Worm (Caenorhabditis elegans) whole organism, L1 larva: Measurements from ENCODE around the gene prx-10.

Experiments used
- C34B4.2 ChIP-seq: sonication (generic microtip); optimal IDR thresholded peaks from 2 replicates; lab custom pipeline; 2017; ENCODE audit warnings: mild to moderate bottlenecking, missing genetic modification characterization, missing compliant biosample characterization
- aly-2 ChIP-seq: fragments of 150-350 bp; optimal IDR thresholded peaks from 2 replicates; lab custom pipeline; 2014; ENCODE audit warnings: missing biosample characterization, missing genetic modification characterization
- ceh-63 ChIP-seq: fragments of 200-800 bp; sonication (Bioruptor generic); optimal IDR thresholded peaks from 2 replicates; lab custom pipeline; 2018; ENCODE audit warnings: mild to moderate bottlenecking, missing genetic modification characterization, missing compliant biosample characterization
- ces-1 ChIP-seq: fragments of 150-350 bp; optimal IDR thresholded peaks from 2 replicates; lab custom pipeline; 2014; ENCODE audit warnings: missing biosample characterization, missing genetic modification reagents, missing genetic modification characterization
- dpl-1 ChIP-seq, 3 experiments: fragments of 150-350 bp in 2 of 3; sonication (generic microtip) in 1 of 3; optimal IDR thresholded peaks; 2 replicates each; lab custom pipeline; 2014 to 2017; ENCODE audit warnings: missing biosample characterization in 3 of 3, missing genetic modification characterization in 3 of 3, missing genetic modification reagents in 3 of 3
- dsc-1 ChIP-seq: sonication (generic microtip); optimal IDR thresholded peaks from 2 replicates; lab custom pipeline; 2016; ENCODE audit warnings: mild to moderate bottlenecking, missing genetic modification characterization, missing compliant biosample characterization
- efl-1 ChIP-seq, 4 experiments: fragments of 150-350 bp; optimal IDR thresholded peaks in 3 of 4; peaks in 1 of 4; 1 replicate in 1 of 4; 2 replicates in 3 of 4; lab custom pipeline; 2014; ENCODE audit warnings: missing biosample characterization in 2 of 4, missing genetic modification characterization in 2 of 4, missing genetic modification reagents in 2 of 4
- egl-13 ChIP-seq: sonication (generic microtip); optimal IDR thresholded peaks from 2 replicates; lab custom pipeline; 2016; ENCODE audit warnings: missing genotype, missing genetic modification reagents, missing genetic modification characterization, missing compliant biosample characterization
- elt-2 ChIP-seq: sonication (generic microtip); optimal IDR thresholded peaks from 2 replicates; lab custom pipeline; 2016; ENCODE audit warnings: missing genetic modification characterization, mild to moderate bottlenecking, inconsistent platforms, missing compliant biosample characterization, missing genetic modification reagents
- elt-3 ChIP-seq, 6 experiments: fragments of 150-350 bp in 1 of 6; sonication (generic microtip); optimal IDR thresholded peaks; 2 replicates each; lab custom pipeline; 2017 to 2018; ENCODE audit warnings: missing biosample characterization in 6 of 6, missing genetic modification characterization in 6 of 6, inconsistent platforms in 1 of 6
- ets-5 ChIP-seq: fragments of 200-800 bp; sonication (Bioruptor generic); IDR thresholded peaks from 2 replicates; pipeline ENCODE4 v1.3.6; 2022; ENCODE audit warnings: missing genetic modification characterization, missing compliant biosample characterization
- fos-1 ChIP-seq: fragments of 150-350 bp; optimal IDR thresholded peaks from 2 replicates; lab custom pipeline; 2014; ENCODE audit warnings: missing biosample characterization, missing genetic modification characterization
- hpl-2 ChIP-seq: fragments of 150-350 bp; optimal IDR thresholded peaks from 2 replicates; lab custom pipeline; 2014; ENCODE audit warnings: missing biosample characterization, missing genetic modification reagents, missing genetic modification characterization
- irx-1 ChIP-seq: sonication (generic microtip); optimal IDR thresholded peaks from 2 replicates; lab custom pipeline; 2016; ENCODE audit warnings: missing genetic modification characterization, missing compliant biosample characterization
- lin-13 ChIP-seq: fragments of 150-350 bp; optimal IDR thresholded peaks from 2 replicates; lab custom pipeline; 2014; ENCODE audit warnings: missing biosample characterization, missing genetic modification reagents, missing genetic modification characterization
- lin-14 ChIP-seq: fragments of 200-800 bp; sonication (Bioruptor generic); optimal IDR thresholded peaks from 2 replicates; lab custom pipeline; 2018; ENCODE audit warnings: mild to moderate bottlenecking, missing genetic modification characterization, moderate library complexity, missing compliant biosample characterization
- lin-15B ChIP-seq: fragments of 150-350 bp; sonication (generic microtip); optimal IDR thresholded peaks from 3 replicates; lab custom pipeline; 2014; ENCODE audit warnings: missing biosample characterization, missing genetic modification characterization
- lin-35 ChIP-seq, 2 experiments: fragments of 150-350 bp; optimal IDR thresholded peaks; 2 replicates each; lab custom pipeline; 2014; ENCODE audit warnings: missing biosample characterization in 2 of 2, missing genetic modification characterization in 2 of 2, missing genetic modification reagents in 2 of 2
- lsy-2 ChIP-seq, 2 experiments: fragments of 150-350 bp; optimal IDR thresholded peaks; 2 replicates each; lab custom pipeline; 2014; ENCODE audit warnings: missing biosample characterization in 2 of 2, missing genetic modification characterization in 2 of 2
- mab-9 ChIP-seq: fragments of 200-800 bp; sonication (Bioruptor generic); IDR thresholded peaks from 2 replicates; pipeline ENCODE4 v1.3.6; 2022; ENCODE audit warnings: missing genetic modification reagents, missing genetic modification characterization, missing compliant biosample characterization
- nhr-11 ChIP-seq: fragments of 150-350 bp; optimal IDR thresholded peaks from 2 replicates; lab custom pipeline; 2014; ENCODE audit warnings: missing biosample characterization, missing genetic modification characterization
- nhr-12 ChIP-seq: sonication (generic microtip); optimal IDR thresholded peaks from 2 replicates; lab custom pipeline; 2017; ENCODE audit warnings: missing biosample characterization, missing genetic modification characterization
- nhr-19 ChIP-seq: fragments of 200-800 bp; sonication (Bioruptor generic); conservative IDR thresholded peaks from 2 replicates; pipeline ENCODE4 v1.3.6; 2022; ENCODE audit warnings: missing genetic modification characterization, missing compliant biosample characterization
- nhr-237 ChIP-seq: fragments of 150-350 bp; optimal IDR thresholded peaks from 2 replicates; lab custom pipeline; 2014; ENCODE audit warnings: missing biosample characterization, missing genetic modification characterization
- nhr-28 ChIP-seq: fragments of 150-350 bp; optimal IDR thresholded peaks from 2 replicates; lab custom pipeline; 2014; ENCODE audit warnings: missing biosample characterization, missing genetic modification characterization
- nhr-47 ChIP-seq: sonication (generic microtip); optimal IDR thresholded peaks from 2 replicates; lab custom pipeline; 2016; ENCODE audit warnings: mild to moderate bottlenecking, missing genetic modification characterization, moderate library complexity, missing compliant biosample characterization
- nhr-71 ChIP-seq: sonication (generic microtip); optimal IDR thresholded peaks from 2 replicates; lab custom pipeline; 2016; ENCODE audit warnings: mild to moderate bottlenecking, missing genetic modification characterization, moderate library complexity, missing compliant biosample characterization
- nhr-77 ChIP-seq: fragments of 150-350 bp; optimal IDR thresholded peaks from 2 replicates; lab custom pipeline; 2014; ENCODE audit warnings: missing biosample characterization, missing genetic modification characterization
- nhr-84 ChIP-seq: sonication (generic microtip); optimal IDR thresholded peaks from 2 replicates; lab custom pipeline; 2017; ENCODE audit warnings: missing biosample characterization, missing genetic modification characterization
- pqm-1 ChIP-seq: sonication (generic microtip); optimal IDR thresholded peaks from 3 replicates; lab custom pipeline; 2017; ENCODE audit warnings: missing biosample characterization, missing genetic modification characterization
- sox-4 ChIP-seq: sonication (generic microtip); optimal IDR thresholded peaks from 2 replicates; lab custom pipeline; 2016; ENCODE audit warnings: missing genetic modification characterization, missing compliant biosample characterization
- sptf-1 ChIP-seq: fragments of 150-350 bp; optimal IDR thresholded peaks from 2 replicates; lab custom pipeline; 2014; ENCODE audit warnings: missing biosample characterization, missing genetic modification characterization
- swsn-7 ChIP-seq: sonication (generic microtip); optimal IDR thresholded peaks from 2 replicates; lab custom pipeline; 2016; ENCODE audit warnings: missing genetic modification characterization, missing compliant biosample characterization
- unc-30 ChIP-seq: sonication (generic microtip); optimal IDR thresholded peaks from 2 replicates; lab custom pipeline; 2017; ENCODE audit warnings: missing biosample characterization, missing genetic modification characterization
- unc-86 ChIP-seq: sonication (generic microtip); optimal IDR thresholded peaks from 2 replicates; lab custom pipeline; 2016; ENCODE audit warnings: missing genetic modification characterization, missing compliant biosample characterization
- unc-98 ChIP-seq: fragments of 200-800 bp; sonication (Bioruptor generic); IDR thresholded peaks from 2 replicates; pipeline ENCODE4 v1.3.6; 2022; ENCODE audit warnings: missing genetic modification characterization, missing compliant biosample characterization
- vab-15 ChIP-seq: sonication (generic microtip); optimal IDR thresholded peaks from 2 replicates; lab custom pipeline; 2017; ENCODE audit warnings: missing genotype, mild to moderate bottlenecking, missing genetic modification characterization, missing compliant biosample characterization

The prx-10 gene

DNA sequence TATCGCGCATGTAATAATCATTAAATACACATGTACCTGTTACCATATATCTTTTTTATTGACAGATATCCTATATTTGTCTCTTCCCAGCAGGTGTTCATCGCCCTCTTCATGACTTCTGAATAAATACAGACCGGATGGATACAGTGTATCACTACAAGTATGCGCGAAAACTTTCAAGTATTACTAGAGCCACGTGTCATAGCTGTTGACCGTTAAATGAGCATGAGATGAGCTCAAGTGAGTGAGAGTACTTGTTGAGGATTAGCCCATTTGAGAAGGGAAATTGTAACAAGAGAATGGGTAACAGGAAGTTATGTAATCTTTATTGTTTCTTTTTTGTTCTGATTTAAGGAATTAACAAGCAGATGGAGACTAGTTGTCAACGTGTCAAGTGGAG, 8.9 kb downstream of the prx-10 start:
- TF ChIP-seq irx-1 (tag; lab: Kevin White, UChicago) (no peak), sox-4 (tag; lab: Kevin White, UChicago) (no peak), nhr-12 (tag; lab: Kevin White, UChicago) (no peak), lin-15B (tag; lab: Kevin White, UChicago) (no peak), fos-1 (tag; lab: Kevin White, UChicago) (no peak), swsn-7 (tag; lab: Kevin White, UChicago) (no peak)

DNA sequence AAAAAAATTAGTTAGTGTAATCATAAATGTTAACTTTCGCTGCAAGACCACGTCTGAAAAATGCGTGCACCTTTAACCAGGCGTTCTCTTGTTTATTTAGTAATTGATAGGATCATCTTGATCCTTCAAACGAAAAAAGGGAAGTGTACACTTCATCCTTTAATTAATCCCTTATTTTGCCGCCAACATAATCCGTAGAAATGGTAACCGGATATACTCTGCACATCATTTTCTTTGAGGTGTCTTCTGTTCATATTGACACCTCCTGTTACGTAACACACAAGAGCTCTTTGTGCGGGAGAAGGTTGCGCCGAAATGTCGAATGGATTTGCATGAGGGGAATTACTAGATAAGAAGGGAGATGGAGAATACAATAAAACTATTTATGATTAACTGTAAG, 12.5 kb downstream of the prx-10 start:
- no peak for TF ChIP-seq pqm-1 (tag; lab: Kevin White, UChicago)
- TF ChIP-seq dsc-1: peak; percentile 48
- TF ChIP-seq efl-1 (optimal IDR thresholded peaks at IDR 0.05; lab: Kevin White, UChicago): no peak
- TF ChIP-seq efl-1 (GFP tag; optimal IDR thresholded peaks at IDR 0.05 in 1 of 2; lab: Kevin White, UChicago): peak in 1 of 2 experiments; percentile 29

DNA sequence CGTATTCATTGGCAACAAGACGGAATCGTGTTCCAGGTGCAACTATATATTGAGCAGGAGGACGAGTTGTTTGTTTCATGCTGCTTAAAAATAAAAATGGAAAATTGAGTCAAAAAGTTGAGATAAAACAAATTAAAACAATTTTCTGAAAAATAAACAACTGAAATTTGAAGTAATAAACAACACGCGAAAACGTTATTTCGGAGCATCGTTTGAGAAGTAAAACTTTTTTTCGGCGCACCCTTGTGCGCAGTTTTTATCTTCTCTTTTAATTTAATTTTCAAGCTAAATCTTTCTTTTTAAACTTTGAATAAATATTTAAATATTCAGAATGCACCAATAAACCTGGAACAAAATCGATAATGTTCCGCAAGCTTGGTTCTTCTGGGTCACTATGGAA, 17.9 kb downstream of the prx-10 start, which contains the start of the genes sumv-1 and gop-1:
Gene sumv-1, minus strand, starts transcription at position 80 of the 400 bp plus-strand sequence.
Gene gop-1, plus strand, starts transcription at position 331 of the 400 bp plus-strand sequence.
- TF ChIP-seq nhr-71 (tag; lab: Kevin White, UChicago) (no peak), lin-13 (no peak), vab-15 (tag; lab: Kevin White, UChicago) (no peak), nhr-237 (tag; lab: Kevin White, UChicago) (no peak), lsy-2 (tag; optimal IDR thresholded peaks at IDR 0.05; lab: Kevin White, UChicago) (no peak), dpl-1 (GFP tag; optimal IDR thresholded peaks at IDR 0.05; lab: Kevin White, UChicago) (peak in 1 of 3 experiments; percentile 14), swsn-7 (tag; lab: Kevin White, UChicago) (no peak), unc-30 (no peak), dsc-1 (no peak), efl-1 (optimal IDR thresholded peaks at IDR 0.05; lab: Kevin White, UChicago) (no peak), efl-1 (GFP tag; optimal IDR thresholded peaks at IDR 0.05 in 1 of 2; lab: Kevin White, UChicago) (peak; percentile 2 to 81), mab-9 (GFP tag; lab: Robert Waterston, UW) (no peak), lin-35 (GFP tag; optimal IDR thresholded peaks at IDR 0.05; lab: Kevin White, UChicago) (peak; percentile 3 to 11), lin-14 (GFP tag; lab: Kevin White, UChicago) (no peak), egl-13 (tag; lab: Kevin White, UChicago) (no peak), nhr-11 (tag; lab: Kevin White, UChicago) (no peak)
- TF ChIP-seq, all 84 proteins: peak for 3

- no peak for TF ChIP-seq unc-86
- no peak for TF ChIP-seq pqm-1 (tag; lab: Kevin White, UChicago)
- TF ChIP-seq mab-9 (GFP tag; lab: Robert Waterston, UW): no peak
- TF ChIP-seq nhr-77 (tag; lab: Kevin White, UChicago): no peak
- TF ChIP-seq elt-3 (tag; optimal IDR thresholded peaks at IDR 0.05; lab: Kevin White, UChicago): no peak
- no peak for TF ChIP-seq hpl-2 (GFP tag; lab: Kevin White, UChicago)
- TF ChIP-seq nhr-12 (tag; lab: Kevin White, UChicago): no peak
- TF ChIP-seq nhr-47: no peak
- TF ChIP-seq ceh-63 (GFP tag; lab: Kevin White, UChicago): no peak
- TF ChIP-seq ets-5 (GFP tag; lab: Robert Waterston, UW): no peak
- no peak for TF ChIP-seq irx-1 (tag; lab: Kevin White, UChicago)
- TF ChIP-seq ces-1: no peak
Observed at ce11 chrIII:5258918-5259317, 22.7 kb downstream of the prx-10 start, which contains the start of gene gop-2. TSS of gene gop-2 (plus strand) at chrIII:5259023.

ce11 chrIII:5260394-5260793, 24.2 kb downstream of the prx-10 start, which contains the start of gene gop-3:
TSS of gene gop-3 (plus strand) at chrIII:5260694.
- TF ChIP-seq nhr-19 (no peak), lin-13 (no peak), nhr-84 (tag; lab: Kevin White, UChicago) (no peak), nhr-28 (no peak), unc-98 (GFP tag; lab: Robert Waterston, UW) (no peak), nhr-47 (no peak), aly-2 (tag; lab: Kevin White, UChicago) (no peak), dpl-1 (GFP tag; optimal IDR thresholded peaks at IDR 0.05; lab: Kevin White, UChicago) (no peak), sptf-1 (tag; lab: Kevin White, UChicago) (no peak), C34B4.2 (tag; lab: Kevin White, UChicago) (no peak), elt-2 (tag; lab: Kevin White, UChicago) (no peak)
